Worm (Caenorhabditis elegans) whole organism, L3 larva: ENCODE results near the gene clk-2.

Source experiments
- egl-27 ChIP-seq: sonication (generic microtip); optimal IDR thresholded peaks from 4 replicates; lab custom pipeline; 2017; ENCODE audit warnings: missing biosample characterization, missing genetic modification reagents, missing genetic modification characterization
- elt-1 ChIP-seq: fragments of 150-350 bp; optimal IDR thresholded peaks from 2 replicates; lab custom pipeline; 2014; ENCODE audit warnings: missing biosample characterization, missing genetic modification characterization
- mml-1 ChIP-seq: fragments of 150-350 bp; sonication (generic microtip); optimal IDR thresholded peaks from 3 replicates; lab custom pipeline; 2014; ENCODE audit warnings: missing biosample characterization, missing genetic modification characterization

ce11 chrIII:7558658-7559057 is 40.3 kb upstream of the clk-2 start:
- TF ChIP-seq mml-1 (tag; lab: Kevin White, UChicago) (no peak), elt-1 (tag; lab: Kevin White, UChicago) (no peak), egl-27 (no peak)
